Worm (Caenorhabditis elegans) whole organism, L4/young adult: ENCODE measurements around the gene M163.22.

Experiments
- W03F9.2 ChIP-seq: fragments of 150-350 bp; optimal IDR thresholded peaks from 2 replicates; lab custom pipeline; 2014; ENCODE audit warnings: missing biosample characterization, missing genetic modification characterization
- dao-5 ChIP-seq: sonication (generic microtip); optimal IDR thresholded peaks from 2 replicates; lab custom pipeline; 2016; ENCODE audit warnings: missing genotype, missing genetic modification characterization, moderate library complexity, missing compliant biosample characterization
- him-1 ChIP-seq: sonication (generic microtip); optimal IDR thresholded peaks from 2 replicates; lab custom pipeline; 2016; ENCODE audit warnings: missing genotype, missing genetic modification reagents, missing genetic modification characterization, missing compliant biosample characterization

DNA sequence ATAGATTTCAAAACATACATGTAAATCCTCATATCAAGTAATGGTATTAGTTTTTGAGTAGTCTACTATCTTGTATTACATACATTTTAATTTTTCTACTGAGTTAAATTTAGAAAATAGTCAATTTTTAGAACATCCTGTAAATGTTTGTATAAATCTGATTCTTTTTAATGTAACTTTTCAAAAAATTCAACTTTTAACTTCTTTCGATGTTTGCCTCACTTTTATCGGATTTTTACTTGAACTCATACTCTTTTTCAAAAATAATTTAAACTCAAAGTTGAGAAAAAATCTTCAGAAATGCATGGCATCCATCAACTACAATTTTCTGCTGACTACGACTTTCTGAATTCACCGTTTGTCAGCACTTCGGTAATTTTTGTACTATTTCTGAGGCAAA, 1.2 kb upstream of the M163.22 start, which contains the start of gene M163.7:
- TF ChIP-seq W03F9.2 (no peak), him-1 (tag; lab: Kevin White, UChicago) (no peak), dao-5 (tag; lab: Kevin White, UChicago) (no peak)
